Fruit fly (Drosophila melanogaster) whole organism, embryonic: Measurements from ENCODE around the gene CG16790.

Experiments used
- Asciz ChIP-seq: fragments of 200-800 bp; sonication (Bioruptor generic); optimal IDR thresholded peaks from 2 replicates; lab custom pipeline; 2017; ENCODE audit warnings: missing biosample characterization, mild to moderate bottlenecking, missing genetic modification characterization, missing genetic modification reagents
- BtbVII ChIP-seq: fragments of 200-800 bp; sonication (Bioruptor generic); optimal IDR thresholded peaks from 3 replicates; lab custom pipeline; 2017; ENCODE audit warnings: missing biosample characterization, mild to moderate bottlenecking, missing genetic modification characterization
- C15 ChIP-seq: fragments of 200-800 bp; sonication (Bioruptor generic); IDR thresholded peaks from 3 replicates; pipeline ENCODE4 v1.3.6; 2022; ENCODE audit warnings: missing biosample characterization, missing genetic modification characterization
- CG10267 ChIP-seq: fragments of 200-800 bp; sonication (Bioruptor generic); optimal IDR thresholded peaks from 2 replicates; lab custom pipeline; 2018; ENCODE audit warnings: missing biosample characterization, mild to moderate bottlenecking, missing genetic modification characterization, moderate library complexity
- CG10959 ChIP-seq: fragments of 200-800 bp; sonication (Bioruptor generic); IDR thresholded peaks from 2 replicates; pipeline ENCODE4 v1.3.6; 2022; ENCODE audit warnings: missing biosample characterization, missing genetic modification characterization
- CG11560 ChIP-seq: fragments of 200-800 bp; sonication (Bioruptor generic); IDR thresholded peaks from 3 replicates; pipeline ENCODE4 v1.3.6; 2022; ENCODE audit warnings: missing biosample characterization, missing genetic modification characterization
- CG11723 ChIP-seq: fragments of 200-800 bp; sonication (Bioruptor generic); optimal IDR thresholded peaks from 2 replicates; lab custom pipeline; 2017; ENCODE audit warnings: missing biosample characterization, mild to moderate bottlenecking, missing genetic modification characterization
- CG12659 ChIP-seq: fragments of 200-800 bp; sonication (Bioruptor generic); optimal IDR thresholded peaks from 3 replicates; lab custom pipeline; 2017; ENCODE audit warnings: mild to moderate bottlenecking, missing biosample characterization, missing genetic modification reagents, missing genetic modification characterization
- CG13424 ChIP-seq: fragments of 200-800 bp; sonication (Bioruptor generic); optimal IDR thresholded peaks from 2 replicates; lab custom pipeline; 2019; ENCODE audit warnings: missing biosample characterization, mild to moderate bottlenecking, missing genetic modification characterization, moderate library complexity
- CG16815 ChIP-seq: fragments of 200-800 bp; sonication (Bioruptor generic); optimal IDR thresholded peaks from 3 replicates; lab custom pipeline; 2017; ENCODE audit warnings: missing biosample characterization, mild to moderate bottlenecking, missing genetic modification characterization
- CG2678 ChIP-seq: fragments of 200-800 bp; sonication (Bioruptor generic); optimal IDR thresholded peaks from 3 replicates; lab custom pipeline; 2019; ENCODE audit warnings: missing biosample characterization, mild to moderate bottlenecking, missing genetic modification characterization, moderate library complexity
- CG2712 ChIP-seq: fragments of 200-800 bp; optimal IDR thresholded peaks from 3 replicates; lab custom pipeline; 2019; ENCODE audit warnings: missing biosample characterization, mild to moderate bottlenecking, missing genetic modification characterization, moderate library complexity
- CG2875 ChIP-seq: fragments of 200-800 bp; sonication (Bioruptor generic); optimal IDR thresholded peaks from 2 replicates; lab custom pipeline; 2017; ENCODE audit warnings: missing biosample characterization, mild to moderate bottlenecking, missing genetic modification characterization, missing genetic modification reagents
- CG3065 ChIP-seq: fragments of 200-800 bp; sonication (Bioruptor generic); optimal IDR thresholded peaks from 2 replicates; lab custom pipeline; 2016; ENCODE audit warnings: missing biosample characterization, missing genetic modification characterization
- CG31441 ChIP-seq: fragments of 200-800 bp; sonication (Bioruptor generic); IDR thresholded peaks from 2 replicates; pipeline ENCODE4 v1.3.6; 2022; ENCODE audit warnings: missing biosample characterization, missing genetic modification characterization
- CG34224 ChIP-seq: fragments of 200-800 bp; sonication (Bioruptor generic); IDR thresholded peaks from 3 replicates; pipeline ENCODE4 v1.3.6; 2022; ENCODE audit warnings: missing biosample characterization, missing genetic modification characterization; ENCODE audit not compliant: partially characterized antibody
- CG4730 ChIP-seq: fragments of 200-800 bp; sonication (Bioruptor generic); IDR thresholded peaks from 2 replicates; pipeline ENCODE4 v1.3.6; 2022; ENCODE audit warnings: missing biosample characterization, missing genetic modification characterization
- CG6813 ChIP-seq: fragments of 200-800 bp; sonication (Bioruptor generic); optimal IDR thresholded peaks from 2 replicates; lab custom pipeline; 2017; ENCODE audit warnings: missing biosample characterization, missing genetic modification characterization, mild to moderate bottlenecking, moderate library complexity, missing genetic modification reagents
- CG7928 ChIP-seq: fragments of 200-800 bp; sonication (Bioruptor generic); optimal IDR thresholded peaks from 2 replicates; lab custom pipeline; 2017; ENCODE audit warnings: missing biosample characterization, mild to moderate bottlenecking, missing genetic modification characterization
- Camta ChIP-seq: fragments of 200-800 bp; sonication (Bioruptor generic); optimal IDR thresholded peaks from 2 replicates; lab custom pipeline; 2016; ENCODE audit warnings: missing biosample characterization, missing genetic modification characterization
- Doc2 ChIP-seq: fragments of 200-800 bp; sonication (Bioruptor generic); IDR thresholded peaks from 2 replicates; pipeline ENCODE4 v1.3.6; 2022; ENCODE audit warnings: missing biosample characterization, missing genetic modification characterization
- ERR ChIP-seq: fragments of 200-800 bp; sonication (Bioruptor generic); optimal IDR thresholded peaks from 2 replicates; lab custom pipeline; 2016; ENCODE audit warnings: missing biosample characterization, missing genetic modification characterization
- Fer2 ChIP-seq: fragments of 200-800 bp; sonication (Bioruptor generic); optimal IDR thresholded peaks from 2 replicates; lab custom pipeline; 2018; ENCODE audit warnings: missing biosample characterization, mild to moderate bottlenecking, missing genetic modification characterization, moderate library complexity
- Hand ChIP-seq: fragments of 200-800 bp; sonication (Bioruptor generic); optimal IDR thresholded peaks from 2 replicates; lab custom pipeline; 2017; ENCODE audit warnings: mild to moderate bottlenecking, missing biosample characterization, missing genetic modification reagents, missing genetic modification characterization
- Hr51 ChIP-seq, 2 experiments: fragments of 200-800 bp; sonication (Bioruptor generic); optimal IDR thresholded peaks; 2 replicates in 1 of 2; 3 replicates in 1 of 2; lab custom pipeline; 2016 to 2018; ENCODE audit warnings: missing biosample characterization in 2 of 2, missing genetic modification characterization in 2 of 2, mild to moderate bottlenecking in 1 of 2, moderate library complexity in 1 of 2
- Lim3 ChIP-seq: fragments of 200-800 bp; sonication (Bioruptor generic); IDR thresholded peaks from 2 replicates; pipeline ENCODE4 v1.3.6; 2022; ENCODE audit warnings: missing biosample characterization, missing genetic modification characterization
- Vsx1 ChIP-seq: fragments of 200-800 bp; sonication (Bioruptor generic); optimal IDR thresholded peaks from 2 replicates; lab custom pipeline; 2017; ENCODE audit warnings: missing biosample characterization, mild to moderate bottlenecking, missing genetic modification characterization, missing genetic modification reagents
- ac ChIP-seq: fragments of 200-800 bp; sonication (Bioruptor generic); optimal IDR thresholded peaks from 3 replicates; lab custom pipeline; 2017; ENCODE audit warnings: missing biosample characterization, mild to moderate bottlenecking, missing genetic modification characterization
- ara ChIP-seq: fragments of 200-800 bp; sonication (Bioruptor generic); IDR thresholded peaks from 2 replicates; pipeline ENCODE4 v1.3.6; 2022; ENCODE audit warnings: missing biosample characterization, missing genetic modification characterization
- chinmo ChIP-seq: fragments of 200-800 bp; sonication (Bioruptor generic); IDR thresholded peaks from 4 replicates; pipeline ENCODE4 v1.3.6; 2022; ENCODE audit warnings: missing biosample characterization, missing genetic modification characterization; ENCODE audit not compliant: partially characterized antibody
- chn ChIP-seq: fragments of 200-800 bp; sonication (Bioruptor generic); optimal IDR thresholded peaks from 2 replicates; lab custom pipeline; 2016; ENCODE audit warnings: missing biosample characterization, missing genetic modification characterization
- cwo ChIP-seq: fragments of 200-800 bp; sonication (Bioruptor generic); optimal IDR thresholded peaks from 3 replicates; lab custom pipeline; 2017; ENCODE audit warnings: missing biosample characterization, missing genetic modification characterization, mild to moderate bottlenecking, moderate library complexity, missing genetic modification reagents
- dan ChIP-seq: fragments of 200-800 bp; sonication (Bioruptor generic); IDR thresholded peaks from 2 replicates; pipeline ENCODE4 v1.3.6; 2022; ENCODE audit warnings: missing biosample characterization, missing genetic modification characterization
- dati ChIP-seq: fragments of 200-800 bp; sonication (Bioruptor generic); IDR thresholded peaks from 2 replicates; pipeline ENCODE4 v1.3.6; 2022; ENCODE audit warnings: missing biosample characterization, missing genetic modification characterization
- dm ChIP-seq: fragments of 200-800 bp; sonication (Bioruptor generic); optimal IDR thresholded peaks from 3 replicates; lab custom pipeline; 2016; ENCODE audit warnings: missing biosample characterization, missing genetic modification characterization
- en ChIP-seq: fragments of 200-800 bp; sonication (Bioruptor generic); optimal IDR thresholded peaks from 2 replicates; lab custom pipeline; 2016; ENCODE audit warnings: missing biosample characterization, missing genetic modification characterization
- fd96Cb ChIP-seq: fragments of 200-800 bp; sonication (Bioruptor generic); optimal IDR thresholded peaks from 2 replicates; lab custom pipeline; 2018; ENCODE audit warnings: missing biosample characterization, mild to moderate bottlenecking, missing genetic modification characterization, moderate library complexity
- gfzf ChIP-seq: fragments of 200-800 bp; sonication (Bioruptor generic); optimal IDR thresholded peaks from 2 replicates; lab custom pipeline; 2016; ENCODE audit warnings: missing biosample characterization, mild to moderate bottlenecking, missing genetic modification characterization, moderate library complexity
- hb ChIP-seq: fragments of 200-800 bp; sonication (Bioruptor generic); IDR thresholded peaks from 3 replicates; pipeline ENCODE4 v1.3.6; 2022; ENCODE audit warnings: missing biosample characterization, missing genetic modification characterization; ENCODE audit not compliant: partially characterized antibody
- hbn ChIP-seq: fragments of 200-800 bp; sonication (Bioruptor generic); IDR thresholded peaks from 2 replicates; pipeline ENCODE4 v1.3.6; 2022; ENCODE audit warnings: missing biosample characterization, missing genetic modification characterization; ENCODE audit not compliant: partially characterized antibody
- lmd ChIP-seq: fragments of 200-800 bp; sonication (Bioruptor generic); IDR thresholded peaks from 2 replicates; pipeline ENCODE4 v1.3.6; 2022; ENCODE audit warnings: missing biosample characterization, missing genetic modification characterization
- lov ChIP-seq, 2 experiments: fragments of 200-800 bp in 1 of 2; fragments of >200 bp in 1 of 2; sonication (Bioruptor generic) in 1 of 2; IDR thresholded peaks in 1 of 2; optimal IDR thresholded peaks in 1 of 2; 2 replicates in 1 of 2; 3 replicates in 1 of 2; pipeline versions ENCODE4 v1.3.6 to Lab custom; 2017 to 2022; ENCODE audit warnings: missing biosample characterization in 1 of 2, missing genetic modification characterization in 1 of 2
- nau ChIP-seq: fragments of 200-800 bp; sonication (Bioruptor generic); optimal IDR thresholded peaks from 3 replicates; lab custom pipeline; 2017; ENCODE audit warnings: missing biosample characterization, mild to moderate bottlenecking, missing genetic modification characterization, missing genetic modification reagents
- pfk ChIP-seq: fragments of 200-800 bp; sonication (Bioruptor generic); optimal IDR thresholded peaks from 2 replicates; lab custom pipeline; 2018; ENCODE audit warnings: missing biosample characterization, mild to moderate bottlenecking, missing genetic modification characterization, moderate library complexity
- pum ChIP-seq: fragments of 200-800 bp; sonication (Bioruptor generic); optimal IDR thresholded peaks from 2 replicates; lab custom pipeline; 2016; ENCODE audit warnings: missing biosample characterization, missing genetic modification characterization
- run ChIP-seq: fragments of 200-800 bp; sonication (Bioruptor generic); optimal IDR thresholded peaks from 3 replicates; lab custom pipeline; 2018; ENCODE audit warnings: missing biosample characterization, mild to moderate bottlenecking, missing genetic modification characterization
- so ChIP-seq: fragments of 200-800 bp; sonication (Bioruptor generic); IDR thresholded peaks from 3 replicates; pipeline ENCODE4 v1.3.6; 2022; ENCODE audit warnings: missing biosample characterization, missing genetic modification characterization
- tll ChIP-seq, 2 experiments: fragments of 200-800 bp in 1 of 2; fragments of >200 bp in 1 of 2; sonication (Bioruptor generic) in 1 of 2; optimal IDR thresholded peaks; 2 replicates each; lab custom pipeline; 2017 to 2019; ENCODE audit warnings: missing biosample characterization in 2 of 2, missing genetic modification characterization in 2 of 2, mild to moderate bottlenecking in 1 of 2, moderate library complexity in 1 of 2
- yki ChIP-seq: fragments of >200 bp; optimal IDR thresholded peaks from 3 replicates; lab custom pipeline; 2018

The CG16790 gene

DNA sequence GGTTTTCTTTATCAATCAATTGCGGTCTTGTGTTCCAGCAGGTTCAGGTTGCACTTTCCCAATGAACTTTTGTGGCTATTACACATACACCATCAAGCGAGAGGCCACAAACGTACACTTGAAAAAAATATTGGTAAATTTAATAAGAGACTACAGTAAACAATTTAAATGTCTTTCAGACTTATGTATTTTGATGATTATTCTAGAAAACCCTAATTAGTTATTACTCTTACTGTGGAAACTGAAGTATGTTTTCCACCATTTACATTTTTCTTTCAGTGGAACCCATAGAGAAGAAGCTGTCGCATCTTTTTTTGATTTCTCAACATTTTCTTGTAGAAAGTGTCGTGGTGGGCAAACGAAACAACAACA, 35.9 kb downstream of the CG16790 start (continued):
- TF ChIP-seq nau (GFP tag; lab: Kevin White, UChicago) (peak; percentile 82), CG10959 (GFP tag; lab: Robert Waterston, UW) (peak; percentile 40), Camta (peak; percentile 93), CG34224 (no peak), BtbVII (GFP tag; lab: Kevin White, UChicago) (peak; percentile 85), dati (peak; percentile 80), yki (lab: Kevin White, UChicago) (no peak), Vsx1 (peak; percentile 72), Lim3 (GFP tag; lab: Robert Waterston, UW) (no peak), CG6813 (peak; percentile 80), hbn (GFP tag; lab: Robert Waterston, UW) (no peak), CG11723 (GFP tag; lab: Kevin White, UChicago) (peak; percentile 89), dm (GFP tag; lab: Kevin White, UChicago) (peak; percentile 88), hb (no peak), Doc2 (GFP tag; lab: Robert Waterston, UW) (peak; percentile 31; the same call in 1 of the 2 replicates), Hand (GFP tag; lab: Kevin White, UChicago) (peak; percentile 71), en (GFP tag; lab: Kevin White, UChicago) (peak; percentile 79), cwo (GFP tag; lab: Kevin White, UChicago) (peak; percentile 68), CG16815 (GFP tag; lab: Kevin White, UChicago) (peak; percentile 74), ara (GFP tag; lab: Robert Waterston, UW) (peak; percentile 93), CG2875 (GFP tag; lab: Kevin White, UChicago) (peak; percentile 93), CG11560 (tag; lab: Robert Waterston, UW) (no peak), chinmo (no peak), CG13424 (tag; lab: Kevin White, UChicago) (peak; percentile 95), lmd (GFP tag; lab: Robert Waterston, UW) (peak; percentile 87), Asciz (GFP tag; lab: Kevin White, UChicago) (peak; percentile 96), pfk (GFP tag; lab: Kevin White, UChicago) (no peak), ac (peak; percentile 2), C15 (GFP tag; lab: Robert Waterston, UW) (peak; percentile 83; the same call in 2 of the 3 replicates), lov (optimal IDR thresholded peaks at IDR 0.05; lab: Kevin White, UChicago) (no peak), lov (GFP tag; IDR thresholded peaks at IDR 0.05; lab: Robert Waterston, UW) (peak; percentile 89; the same call in 2 of the 3 replicates), gfzf (GFP tag; lab: Kevin White, UChicago) (peak; percentile 3), tll (GFP tag; optimal IDR thresholded peaks at IDR 0.05; lab: Kevin White, UChicago) (no peak), CG7928 (GFP tag; lab: Kevin White, UChicago) (peak; percentile 33), chn (GFP tag; lab: Kevin White, UChicago) (peak; percentile 88), CG2678 (tag; lab: Kevin White, UChicago) (peak; percentile 96), fd96Cb (tag; lab: Kevin White, UChicago) (peak; percentile 96), Fer2 (tag; lab: Kevin White, UChicago) (peak; percentile 75), ERR (GFP tag; lab: Kevin White, UChicago) (peak; percentile 56), CG4730 (GFP tag; lab: Robert Waterston, UW) (peak; percentile 86), pum (GFP tag; lab: Kevin White, UChicago) (peak; percentile 94), CG3065 (GFP tag; lab: Kevin White, UChicago) (peak; percentile 82), Hr51 (GFP tag; optimal IDR thresholded peaks at IDR 0.05; lab: Kevin White, UChicago) (peak; percentile 77 to 96), CG31441 (GFP tag; lab: Robert Waterston, UW) (peak; percentile 98), dan (GFP tag; lab: Robert Waterston, UW) (no peak), so (GFP tag; lab: Robert Waterston, UW) (peak; percentile 90), CG10267 (peak; percentile 88), CG12659 (GFP tag; lab: Kevin White, UChicago) (peak; percentile 89), CG2712 (tag; lab: Kevin White, UChicago) (peak; percentile 96), run (tag; lab: Kevin White, UChicago) (peak; percentile 94)
